Fruit fly (Drosophila melanogaster) whole organism, embryonic: ENCODE data around the gene alpha-Est7.

Experiments used
- CG10321 ChIP-seq: fragments of 200-800 bp; sonication (Bioruptor generic); IDR thresholded peaks from 2 replicates; pipeline ENCODE4 v1.3.6; 2022; ENCODE audit warnings: missing biosample characterization, missing genetic modification characterization
- CG10543 ChIP-seq: fragments of 200-800 bp; sonication (Bioruptor generic); optimal IDR thresholded peaks from 3 replicates; lab custom pipeline; 2017; ENCODE audit warnings: missing biosample characterization, mild to moderate bottlenecking, missing genetic modification characterization, moderate library complexity
- CG11560 ChIP-seq: fragments of 200-800 bp; sonication (Bioruptor generic); IDR thresholded peaks from 3 replicates; pipeline ENCODE4 v1.3.6; 2022; ENCODE audit warnings: missing biosample characterization, missing genetic modification characterization
- CG14860 ChIP-seq: fragments of 200-800 bp; sonication (Bioruptor generic); IDR thresholded peaks from 3 replicates; pipeline ENCODE4 v1.3.6; 2022; ENCODE audit warnings: missing biosample characterization, missing genetic modification characterization; ENCODE audit not compliant: partially characterized antibody
- CG16813 ChIP-seq: fragments of 200-800 bp; sonication (Bioruptor generic); IDR thresholded peaks from 3 replicates; pipeline ENCODE4 v1.3.6; 2022; ENCODE audit warnings: missing biosample characterization, missing genetic modification characterization; ENCODE audit not compliant: partially characterized antibody
- CG18476 ChIP-seq: fragments of 200-800 bp; sonication (Bioruptor generic); optimal IDR thresholded peaks from 2 replicates; lab custom pipeline; 2016; ENCODE audit warnings: missing biosample characterization, mild to moderate bottlenecking, missing genetic modification characterization
- CG2120 ChIP-seq: fragments of 200-800 bp; sonication (Bioruptor generic); optimal IDR thresholded peaks from 3 replicates; lab custom pipeline; 2016; ENCODE audit warnings: missing biosample characterization, missing genetic modification characterization
- CG2199 ChIP-seq: fragments of 200-800 bp; sonication (Bioruptor generic); IDR thresholded peaks from 3 replicates; pipeline ENCODE4 v1.3.6; 2022; ENCODE audit warnings: missing biosample characterization, missing genetic modification characterization
- CG5245 ChIP-seq: fragments of 200-800 bp; sonication (Bioruptor generic); optimal IDR thresholded peaks from 3 replicates; lab custom pipeline; 2016; ENCODE audit warnings: missing biosample characterization, missing genetic modification characterization
- CG6654 ChIP-seq: fragments of 200-800 bp; sonication (Bioruptor generic); optimal IDR thresholded peaks from 2 replicates; lab custom pipeline; 2017; ENCODE audit warnings: missing biosample characterization, mild to moderate bottlenecking, missing genetic modification characterization
- CG6791 ChIP-seq: fragments of 200-800 bp; sonication (Bioruptor generic); IDR thresholded peaks from 3 replicates; pipeline ENCODE4 v1.3.6; 2022; ENCODE audit warnings: missing biosample characterization, missing genetic modification characterization; ENCODE audit not compliant: partially characterized antibody
- CG7372 ChIP-seq: fragments of 200-800 bp; sonication (Bioruptor generic); IDR thresholded peaks from 2 replicates; pipeline ENCODE4 v1.3.6; 2022; ENCODE audit warnings: missing biosample characterization, missing genetic modification characterization
- CG8388 ChIP-seq: fragments of 200-800 bp; sonication (Bioruptor generic); optimal IDR thresholded peaks from 2 replicates; lab custom pipeline; 2019; ENCODE audit warnings: missing biosample characterization, mild to moderate bottlenecking, missing genetic modification characterization, moderate library complexity
- CG9727 ChIP-seq: fragments of 200-800 bp; sonication (Bioruptor generic); optimal IDR thresholded peaks from 3 replicates; lab custom pipeline; 2017; ENCODE audit warnings: missing biosample characterization, mild to moderate bottlenecking, missing genetic modification characterization
- CG9932 ChIP-seq: fragments of 200-800 bp; sonication (Bioruptor generic); IDR thresholded peaks from 2 replicates; pipeline ENCODE4 v1.3.6; 2022; ENCODE audit warnings: missing biosample characterization, missing genetic modification characterization
- Chrac-16 ChIP-seq: fragments of 200-800 bp; sonication (Bioruptor generic); optimal IDR thresholded peaks from 3 replicates; lab custom pipeline; 2016; ENCODE audit warnings: missing biosample characterization, missing genetic modification characterization
- Dll ChIP-seq: fragments of 200-800 bp; sonication (Bioruptor generic); IDR thresholded peaks from 4 replicates; pipeline ENCODE4 v1.3.6; 2022; ENCODE audit warnings: missing biosample characterization, missing genetic modification characterization; ENCODE audit not compliant: partially characterized antibody
- HmgZ ChIP-seq: fragments of 200-800 bp; sonication (Bioruptor generic); optimal IDR thresholded peaks from 2 replicates; lab custom pipeline; 2018; ENCODE audit warnings: missing biosample characterization, mild to moderate bottlenecking, missing genetic modification characterization
- Hr3 ChIP-seq: fragments of 200-800 bp; sonication (Bioruptor generic); optimal IDR thresholded peaks from 3 replicates; lab custom pipeline; 2016; ENCODE audit warnings: missing biosample characterization, missing genetic modification characterization
- Hr78 ChIP-seq, 2 experiments: fragments of 200-800 bp in 1 of 2; fragments of >200 bp in 1 of 2; sonication (Bioruptor generic) in 1 of 2; optimal IDR thresholded peaks; 2 replicates each; lab custom pipeline; 2017 to 2019; ENCODE audit warnings: missing biosample characterization in 2 of 2, missing genetic modification characterization in 2 of 2, mild to moderate bottlenecking in 1 of 2, moderate library complexity in 1 of 2
- Lim3 ChIP-seq: fragments of 200-800 bp; sonication (Bioruptor generic); IDR thresholded peaks from 2 replicates; pipeline ENCODE4 v1.3.6; 2022; ENCODE audit warnings: missing biosample characterization, missing genetic modification characterization
- Mrtf ChIP-seq: fragments of 200-800 bp; sonication (Bioruptor generic); IDR thresholded peaks from 3 replicates; pipeline ENCODE4 v1.3.6; 2022; ENCODE audit warnings: missing biosample characterization, missing genetic modification characterization
- Nf-YA ChIP-seq: fragments of 200-800 bp; sonication (Bioruptor generic); IDR thresholded peaks from 2 replicates; pipeline ENCODE4 v1.3.6; 2022; ENCODE audit warnings: missing biosample characterization, missing genetic modification characterization
- Opbp ChIP-seq: fragments of 200-800 bp; sonication (Bioruptor generic); IDR thresholded peaks from 3 replicates; pipeline ENCODE4 v1.3.6; 2022; ENCODE audit warnings: missing biosample characterization, missing genetic modification characterization; ENCODE audit not compliant: partially characterized antibody
- Ptx1 ChIP-seq: fragments of 200-800 bp; sonication (Bioruptor generic); IDR thresholded peaks from 2 replicates; pipeline ENCODE4 v1.3.6; 2022; ENCODE audit warnings: missing biosample characterization, missing genetic modification characterization
- ac ChIP-seq: fragments of 200-800 bp; sonication (Bioruptor generic); optimal IDR thresholded peaks from 3 replicates; lab custom pipeline; 2017; ENCODE audit warnings: missing biosample characterization, mild to moderate bottlenecking, missing genetic modification characterization
- amos ChIP-seq: fragments of 200-800 bp; sonication (Bioruptor generic); IDR thresholded peaks from 2 replicates; pipeline ENCODE4 v1.3.6; 2022; ENCODE audit warnings: missing biosample characterization, missing genetic modification characterization; ENCODE audit not compliant: partially characterized antibody
- ap ChIP-seq: fragments of 200-800 bp; sonication (Bioruptor generic); IDR thresholded peaks from 2 replicates; pipeline ENCODE4 v1.3.6; 2022; ENCODE audit warnings: missing biosample characterization, missing genetic modification characterization
- ase ChIP-seq: fragments of 200-800 bp; sonication (Bioruptor generic); IDR thresholded peaks from 3 replicates; pipeline ENCODE4 v1.3.6; 2022; ENCODE audit warnings: missing biosample characterization, missing genetic modification characterization
- fd102C ChIP-seq: fragments of 200-800 bp; sonication (Bioruptor generic); optimal IDR thresholded peaks from 2 replicates; lab custom pipeline; 2018; ENCODE audit warnings: missing biosample characterization, mild to moderate bottlenecking, missing genetic modification characterization, moderate library complexity
- fu2 ChIP-seq: fragments of 200-800 bp; sonication (Bioruptor generic); optimal IDR thresholded peaks from 2 replicates; lab custom pipeline; 2016; ENCODE audit warnings: missing biosample characterization, missing genetic modification characterization
- ham ChIP-seq: fragments of 200-800 bp; sonication (Bioruptor generic); IDR thresholded peaks from 2 replicates; pipeline ENCODE4 v1.3.6; 2022; ENCODE audit warnings: missing biosample characterization, missing genetic modification characterization
- hkb ChIP-seq, 2 experiments: fragments of 200-800 bp in 1 of 2; fragments of >200 bp in 1 of 2; sonication (Bioruptor generic) in 1 of 2; IDR thresholded peaks in 1 of 2; optimal IDR thresholded peaks in 1 of 2; 2 replicates each; pipeline versions ENCODE4 v1.3.6 to Lab custom; 2017 to 2022; ENCODE audit warnings: missing biosample characterization in 1 of 2, missing genetic modification characterization in 1 of 2
- jumu ChIP-seq: fragments of 200-800 bp; sonication (Bioruptor generic); optimal IDR thresholded peaks from 3 replicates; lab custom pipeline; 2016; ENCODE audit warnings: missing biosample characterization, missing genetic modification characterization
- lbe ChIP-seq: fragments of 200-800 bp; sonication (Bioruptor generic); optimal IDR thresholded peaks from 2 replicates; lab custom pipeline; 2016; ENCODE audit warnings: missing biosample characterization, mild to moderate bottlenecking, missing genetic modification characterization
- pum ChIP-seq: fragments of 200-800 bp; sonication (Bioruptor generic); optimal IDR thresholded peaks from 2 replicates; lab custom pipeline; 2016; ENCODE audit warnings: missing biosample characterization, missing genetic modification characterization
- repo ChIP-seq: fragments of 200-800 bp; sonication (Bioruptor generic); optimal IDR thresholded peaks from 2 replicates; lab custom pipeline; 2016; ENCODE audit warnings: missing biosample characterization, missing genetic modification characterization
- sens ChIP-seq: fragments of 200-800 bp; sonication (Bioruptor generic); peaks from one replicate; lab custom pipeline; 2016; ENCODE audit warnings: missing biosample characterization, missing genetic modification characterization
- sna ChIP-seq: fragments of 200-800 bp; sonication (Bioruptor generic); IDR thresholded peaks from 2 replicates; pipeline ENCODE4 v1.3.6; 2022; ENCODE audit warnings: missing biosample characterization, missing genetic modification characterization; ENCODE audit not compliant: partially characterized antibody
- sqz ChIP-seq: fragments of 200-800 bp; sonication (Bioruptor generic); optimal IDR thresholded peaks from 3 replicates; lab custom pipeline; 2018; ENCODE audit warnings: missing biosample characterization, mild to moderate bottlenecking, missing genetic modification characterization
- tgo ChIP-seq: fragments of 200-800 bp; sonication (Bioruptor generic); IDR thresholded peaks from 3 replicates; pipeline ENCODE4 v1.3.6; 2022; ENCODE audit warnings: missing biosample characterization, missing genetic modification characterization
- usp ChIP-seq: fragments of >200 bp; optimal IDR thresholded peaks from 2 replicates; lab custom pipeline; 2017; ENCODE audit warnings: missing biosample characterization, missing genetic modification characterization
- vfl ChIP-seq: fragments of 200-800 bp; sonication (Bioruptor generic); optimal IDR thresholded peaks from 2 replicates; lab custom pipeline; 2016; ENCODE audit warnings: missing biosample characterization, missing genetic modification characterization
- vnd ChIP-seq: fragments of 200-800 bp; sonication (Bioruptor generic); IDR thresholded peaks from 3 replicates; pipeline ENCODE4 v1.3.6; 2022; ENCODE audit warnings: missing biosample characterization, missing genetic modification characterization; ENCODE audit not compliant: partially characterized antibody
- vvl ChIP-seq: fragments of 200-800 bp; sonication (Bioruptor generic); IDR thresholded peaks from 2 replicates; pipeline ENCODE4 v1.3.6; 2022; ENCODE audit warnings: missing biosample characterization, missing genetic modification characterization

Gene alpha-Est7

dm6 chr3R:7475708-7476107 is 47.8 kb downstream of the alpha-Est7 start (continued):
- TF ChIP-seq Chrac-16 (GFP tag; lab: Kevin White, UChicago) (no peak), sqz (peak; percentile 8), pum (no peak), fu2 (GFP tag; lab: Kevin White, UChicago) (no peak), CG10543 (no peak), vvl (no peak), CG7372 (GFP tag; lab: Robert Waterston, UW) (no peak), CG18476 (GFP tag; lab: Kevin White, UChicago) (no peak), lbe (GFP tag; lab: Kevin White, UChicago) (no peak), HmgZ (tag; lab: Kevin White, UChicago) (no peak), sens (GFP tag; lab: Kevin White, UChicago) (peak; percentile 27), CG16813 (GFP tag; lab: Robert Waterston, UW) (peak; percentile 72), Opbp (peak; percentile 73; the same call in 2 of the 3 replicates), tgo (no peak), CG9932 (GFP tag; lab: Robert Waterston, UW) (no peak), CG8388 (GFP tag; lab: Kevin White, UChicago) (no peak), CG9727 (GFP tag; lab: Kevin White, UChicago) (no peak), vnd (0 out of 3 replicates have a peak, but pooled peaks have one; percentile 26), CG11560 (tag; lab: Robert Waterston, UW) (no peak), vfl (GFP tag; lab: Kevin White, UChicago) (no peak), ase (GFP tag; lab: Robert Waterston, UW) (no peak), CG6791 (peak; percentile 41; the same call in 1 of the 3 replicates), Lim3 (GFP tag; lab: Robert Waterston, UW) (no peak), CG2199 (peak; percentile 74; the same call in 1 of the 3 replicates), CG5245 (GFP tag; lab: Kevin White, UChicago) (no peak), Hr78 (GFP tag; optimal IDR thresholded peaks at IDR 0.05; lab: Kevin White, UChicago) (no peak), Hr3 (GFP tag; lab: Kevin White, UChicago) (no peak), CG2120 (GFP tag; lab: Kevin White, UChicago) (no peak), ac (GFP tag; lab: Kevin White, UChicago) (no peak), Mrtf (GFP tag; lab: Robert Waterston, UW) (no peak), amos (peak; percentile 76; the same call in 1 of the 2 replicates), jumu (GFP tag; lab: Kevin White, UChicago) (no peak), usp (no peak), hkb (optimal IDR thresholded peaks at IDR 0.05; lab: Kevin White, UChicago) (no peak), hkb (GFP tag; IDR thresholded peaks at IDR 0.05; lab: Robert Waterston, UW) (no peak), CG10321 (no peak), fd102C (GFP tag; lab: Kevin White, UChicago) (no peak), sna (GFP tag; lab: Robert Waterston, UW) (no peak), ham (GFP tag; lab: Robert Waterston, UW) (no peak), Ptx1 (GFP tag; lab: Robert Waterston, UW) (no peak), CG6654 (GFP tag; lab: Kevin White, UChicago) (no peak), Nf-YA (GFP tag; lab: Robert Waterston, UW) (no peak), repo (GFP tag; lab: Kevin White, UChicago) (no peak), CG14860 (peak; percentile 45; the same call in 1 of the 3 replicates), ap (no peak), Dll (GFP tag; lab: Robert Waterston, UW) (no peak)
